Worm (Caenorhabditis elegans) whole organism, L4 larva: Measurements from ENCODE around the gene fbxa-51.

Experiments used
- ama-1 ChIP-seq: fragments of 150-350 bp; optimal IDR thresholded peaks from 2 replicates; lab custom pipeline; 2014; ENCODE audit warnings: inconsistent platforms, mixed read lengths
- ceh-82 ChIP-seq: sonication (generic microtip); optimal IDR thresholded peaks from 2 replicates; lab custom pipeline; 2017; ENCODE audit warnings: missing biosample characterization, missing genetic modification characterization
- egl-27 ChIP-seq: sonication (generic microtip); optimal IDR thresholded peaks from 3 replicates; lab custom pipeline; 2017; ENCODE audit warnings: missing biosample characterization, missing genetic modification reagents, missing genetic modification characterization
- fkh-10 ChIP-seq: fragments of 150-350 bp; optimal IDR thresholded peaks from 2 replicates; lab custom pipeline; 2014; ENCODE audit warnings: missing biosample characterization, missing genetic modification reagents, missing genetic modification characterization
- lir-3 ChIP-seq: sonication (generic microtip); optimal IDR thresholded peaks from 2 replicates; lab custom pipeline; 2016; ENCODE audit warnings: mild to moderate bottlenecking, missing genetic modification characterization, missing compliant biosample characterization
- pqm-1 ChIP-seq: sonication (generic microtip); optimal IDR thresholded peaks from 2 replicates; lab custom pipeline; 2017; ENCODE audit warnings: missing biosample characterization, missing genetic modification characterization
- skn-1 ChIP-seq: fragments of 150-350 bp; optimal IDR thresholded peaks from 2 replicates; lab custom pipeline; 2014; ENCODE audit warnings: missing biosample characterization, missing genetic modification characterization
- unc-39 ChIP-seq: sonication (generic microtip); optimal IDR thresholded peaks from 2 replicates; lab custom pipeline; 2017; ENCODE audit warnings: missing biosample characterization, missing genetic modification characterization
- unc-62 ChIP-seq, 3 experiments: fragments of 150-350 bp in 1 of 3; sonication (generic microtip); optimal IDR thresholded peaks in 2 of 3; peaks in 1 of 3; 1 replicate in 1 of 3; 2 replicates in 2 of 3; lab custom pipeline; 2014 to 2017; ENCODE audit warnings: missing biosample characterization in 3 of 3, missing genetic modification characterization in 3 of 3, missing genetic modification reagents in 3 of 3, missing genotype in 1 of 3
- ztf-11 ChIP-seq: fragments of 150-350 bp; optimal IDR thresholded peaks from 2 replicates; lab custom pipeline; 2014; ENCODE audit warnings: missing biosample characterization, missing genetic modification characterization

- TF ChIP-seq unc-39 (tag; lab: Kevin White, UChicago) (no peak), unc-62 (GFP tag; optimal IDR thresholded peaks at IDR 0.05 in 1 of 2; lab: Kevin White, UChicago) (no peak), unc-62 (tag; optimal IDR thresholded peaks at IDR 0.05; lab: Kevin White, UChicago) (no peak), fkh-10 (GFP tag; lab: Kevin White, UChicago) (no peak), ztf-11 (no peak), lir-3 (no peak), ama-1 (no peak), skn-1 (tag; lab: Kevin White, UChicago) (no peak), pqm-1 (no peak), ceh-82 (tag; lab: Kevin White, UChicago) (no peak), egl-27 (tag; lab: Kevin White, UChicago) (no peak)
These were observed 7.5 kb upstream of the fbxa-51 start, which contains the start of the genes T12B5.15 and T12B5.14 for ce11 chrIII:954553-954952.
